Fruit fly (Drosophila melanogaster): Measurements from ENCODE around the gene CG13005.
A peak's percentile ranks its signal among the peaks of the same experiment; 100 is the strongest.

Gene CG13005

dm6 chrX:16782175-16782916 is 21.1 kb upstream of the CG13005 start (continued):
- TF ChIP-seq tx (GFP tag; optimal IDR thresholded peaks at IDR 0.05) (peak; percentile 52), CG12744 (GFP tag; optimal IDR thresholded peaks at IDR 0.05) (no peak), luna (GFP tag; optimal IDR thresholded peaks at IDR 0.05) (no peak), CG7556 (GFP tag; optimal IDR thresholded peaks at IDR 0.05) (peak; percentile 41), Ets65A (GFP tag) (peak; percentile 76), CG4617 (GFP tag; optimal IDR thresholded peaks at IDR 0.05; ENCODE audit: borderline replicate concordance) (no peak), gce (GFP tag; IDR thresholded peaks at IDR 0.05) (peak; percentile 53; the same call in 1 of the 3 replicates), CG6654 (GFP tag; optimal IDR thresholded peaks at IDR 0.05) (no peak), CoRest (tag; optimal IDR thresholded peaks at IDR 0.05) (peak; percentile 53), CG16863 (GFP tag; optimal IDR thresholded peaks at IDR 0.05) (peak; percentile 53), fd102C (GFP tag; optimal IDR thresholded peaks at IDR 0.05) (no peak), CG14965 (GFP tag; optimal IDR thresholded peaks at IDR 0.05; ENCODE audit: borderline replicate concordance) (peak; percentile 18), CG8388 (GFP tag; optimal IDR thresholded peaks at IDR 0.05) (peak; percentile 41), btn (GFP tag; optimal IDR thresholded peaks at IDR 0.05) (peak; percentile 26), otp (GFP tag; IDR thresholded peaks at IDR 0.05) (peak; percentile 60; the same call in 1 of the 3 replicates), CG12942 (GFP tag; optimal IDR thresholded peaks at IDR 0.05) (peak; percentile 13), CG17612 (GFP tag; IDR thresholded peaks at IDR 0.05) (no peak), jumu (GFP tag; optimal IDR thresholded peaks at IDR 0.05) (peak; percentile 37), CG32532 (GFP tag; IDR thresholded peaks at IDR 0.05) (peak; percentile 71), pum (GFP tag; optimal IDR thresholded peaks at IDR 0.05) (peak; percentile 23), Max (GFP tag; optimal IDR thresholded peaks at IDR 0.05) (peak; percentile 17), NC2β (GFP tag; optimal IDR thresholded peaks at IDR 0.05) (no peak), CTCF (GFP tag; optimal IDR thresholded peaks at IDR 0.05) (no peak), Mrtf (GFP tag; IDR thresholded peaks at IDR 0.05) (0 out of 3 replicates have a peak, but pooled peaks have one; percentile 37), dimm (GFP tag; IDR thresholded peaks at IDR 0.05) (no peak), Hmr (GFP tag; optimal IDR thresholded peaks at IDR 0.05) (peak; percentile 50), onecut (GFP tag; IDR thresholded peaks at IDR 0.05) (peak; percentile 34), CG11560 (tag; IDR thresholded peaks at IDR 0.05) (0 out of 3 replicates have a peak, but pooled peaks have one; percentile 19), E2f2 (GFP tag; IDR thresholded peaks at IDR 0.05) (peak; percentile 23; the same call in 1 of the 2 replicates), lilli (GFP tag; optimal IDR thresholded peaks at IDR 0.05) (peak; percentile 69), CG13624 (GFP tag; optimal IDR thresholded peaks at IDR 0.05) (peak; percentile 16), Vsx1 (GFP tag; optimal IDR thresholded peaks at IDR 0.05) (no peak), CG9797 (GFP tag; optimal IDR thresholded peaks at IDR 0.05) (no peak), Elba2 (GFP tag; optimal IDR thresholded peaks at IDR 0.05) (no peak), CG13424 (tag; optimal IDR thresholded peaks at IDR 0.05) (peak; percentile 42), CG31388 (GFP tag; optimal IDR thresholded peaks at IDR 0.05) (no peak), CG12769 (tag; optimal IDR thresholded peaks at IDR 0.05) (peak; percentile 41), vfl (GFP tag; optimal IDR thresholded peaks at IDR 0.05) (peak; percentile 29), mirr (GFP tag; optimal IDR thresholded peaks at IDR 0.05) (peak; percentile 45), CG15269 (tag; optimal IDR thresholded peaks at IDR 0.05) (peak; percentile 69), B-H2 (GFP tag; optimal IDR thresholded peaks at IDR 0.05) (no peak), CG10147 (GFP tag; optimal IDR thresholded peaks at IDR 0.05) (peak; percentile 25), vvl (GFP tag; IDR thresholded peaks at IDR 0.05) (peak; percentile 58), peb (GFP tag; IDR thresholded peaks at IDR 0.05) (no peak), Ssrp (tag; optimal IDR thresholded peaks at IDR 0.05) (peak; percentile 42), cad (GFP tag; optimal IDR thresholded peaks at IDR 0.05) (no peak), slou (GFP tag; optimal IDR thresholded peaks at IDR 0.05) (peak; percentile 35), CG10543 (GFP tag; optimal IDR thresholded peaks at IDR 0.05) (peak; percentile 67), CG6791 (GFP tag; IDR thresholded peaks at IDR 0.05; ENCODE audit: partially characterized antibody) (no peak), her (GFP tag; optimal IDR thresholded peaks at IDR 0.05) (peak; percentile 5), Mad (GFP tag; optimal IDR thresholded peaks at IDR 0.05) (no peak)

Measured in whole organism, embryonic.